Fruit fly (Drosophila melanogaster) whole organism: ENCODE measurements around the gene CG14258.

Experiments used
- CG8478 ChIP-seq: fragments of >200 bp; optimal IDR thresholded peaks from 2 replicates; lab custom pipeline; 2018; ENCODE audit warnings: inconsistent platforms
- Dll ChIP-seq: fragments of >200 bp; optimal IDR thresholded peaks from 2 replicates; lab custom pipeline; 2017
- pan ChIP-seq: fragments of >200 bp; optimal IDR thresholded peaks from 2 replicates; lab custom pipeline; 2017

DNA sequence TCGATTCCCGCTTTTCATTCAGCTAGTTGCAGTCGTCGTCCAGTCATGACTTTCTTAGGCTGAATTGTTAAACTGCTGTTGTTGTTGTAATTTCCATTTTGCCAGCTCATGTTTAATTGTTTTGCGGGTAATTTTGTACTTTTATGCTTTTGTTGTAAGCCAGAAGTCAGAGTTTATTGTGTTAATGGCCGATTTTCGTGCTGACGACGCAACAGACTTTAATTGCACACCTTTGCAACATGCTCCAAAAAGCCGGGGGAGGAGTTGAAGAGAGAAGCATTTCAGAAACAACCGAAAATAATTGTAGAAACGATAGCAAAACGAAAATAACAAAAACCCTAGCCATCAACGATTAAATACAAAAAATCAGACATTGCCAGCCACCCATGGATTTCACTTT, 45.8 kb downstream of the CG14258 start:
- no peak for TF ChIP-seq Dll (lab: Kevin White, UChicago)
- TF ChIP-seq pan (lab: Kevin White, UChicago), result no peak
- TF ChIP-seq CG8478 (lab: Kevin White, UChicago), result no peak
